Worm (Caenorhabditis elegans) whole organism, young adult: Measurements from ENCODE around the gene col-162.

Experiments used
- B0035.1 ChIP-seq: sonication (generic microtip); optimal IDR thresholded peaks from 2 replicates; lab custom pipeline; 2016; ENCODE audit warnings: missing genetic modification characterization, mild to moderate bottlenecking, missing compliant biosample characterization, missing genotype, missing genetic modification reagents
- C06A6.2 ChIP-seq: fragments of 200-800 bp; sonication (Bioruptor generic); conservative IDR thresholded peaks from 2 replicates; pipeline ENCODE4 v1.3.6; 2022; ENCODE audit warnings: missing genetic modification characterization, missing compliant biosample characterization
- D2030.7 ChIP-seq: fragments of 200-800 bp; sonication (Bioruptor generic); IDR thresholded peaks from 2 replicates; pipeline ENCODE4 v1.3.6; 2022; ENCODE audit warnings: missing genetic modification reagents, missing genetic modification characterization, missing compliant biosample characterization
- F33H1.4 ChIP-seq: fragments of 200-800 bp; sonication (Bioruptor generic); IDR thresholded peaks from 2 replicates; pipeline ENCODE4 v1.3.6; 2022; ENCODE audit warnings: missing genetic modification reagents, missing genetic modification characterization, missing compliant biosample characterization
- F57C9.4 ChIP-seq: sonication (generic microtip); optimal IDR thresholded peaks from 2 replicates; lab custom pipeline; 2017; ENCODE audit warnings: mild to moderate bottlenecking, missing genetic modification characterization, missing compliant biosample characterization
- K11D2.4 ChIP-seq: fragments of 200-800 bp; sonication (Bioruptor generic); IDR thresholded peaks from 2 replicates; pipeline ENCODE4 v1.3.6; 2022; ENCODE audit warnings: missing genetic modification reagents, missing genetic modification characterization, missing compliant biosample characterization
- K12H6.12 ChIP-seq: fragments of 200-800 bp; sonication (Bioruptor generic); optimal IDR thresholded peaks from 2 replicates; lab custom pipeline; 2018; ENCODE audit warnings: mild to moderate bottlenecking, missing genetic modification characterization, missing compliant biosample characterization
- Y53F4B.3 ChIP-seq: fragments of 200-800 bp; sonication (Bioruptor generic); IDR thresholded peaks from 2 replicates; pipeline ENCODE4 v1.3.6; 2022; ENCODE audit warnings: missing genetic modification reagents, missing genetic modification characterization, missing compliant biosample characterization
- Y56A3A.18 ChIP-seq: fragments of 200-800 bp; sonication (Bioruptor generic); IDR thresholded peaks from 2 replicates; pipeline ENCODE4 v1.3.6; 2022; ENCODE audit warnings: missing genetic modification reagents, missing genetic modification characterization, missing compliant biosample characterization
- aptf-2 ChIP-seq: fragments of 200-800 bp; sonication (Bioruptor generic); conservative IDR thresholded peaks from 2 replicates; pipeline ENCODE4 v1.3.6; 2022; ENCODE audit warnings: missing genetic modification reagents, missing genetic modification characterization, missing compliant biosample characterization
- attf-3 ChIP-seq: fragments of 200-800 bp; sonication (Bioruptor generic); conservative IDR thresholded peaks from 2 replicates; pipeline ENCODE4 v1.3.6; 2022; ENCODE audit warnings: missing genetic modification reagents, missing genetic modification characterization, missing compliant biosample characterization
- attf-6 ChIP-seq: fragments of 200-800 bp; sonication (Bioruptor generic); IDR thresholded peaks from 2 replicates; pipeline ENCODE4 v1.3.6; 2022; ENCODE audit warnings: missing genetic modification reagents, missing genetic modification characterization, missing compliant biosample characterization
- ceh-100 ChIP-seq: fragments of 200-800 bp; sonication (Bioruptor generic); IDR thresholded peaks from 2 replicates; pipeline ENCODE4 v1.3.6; 2022; ENCODE audit warnings: missing genetic modification reagents, missing genetic modification characterization, missing compliant biosample characterization
- ceh-27 ChIP-seq: fragments of 200-800 bp; sonication (Bioruptor generic); optimal IDR thresholded peaks from 2 replicates; lab custom pipeline; 2018; ENCODE audit warnings: mild to moderate bottlenecking, missing genetic modification characterization, moderate library complexity, missing compliant biosample characterization
- ceh-40 ChIP-seq: fragments of 200-800 bp; sonication (Bioruptor generic); IDR thresholded peaks from 2 replicates; pipeline ENCODE4 v1.3.6; 2022; ENCODE audit warnings: missing genetic modification characterization, missing compliant biosample characterization
- chd-7 ChIP-seq: sonication (generic microtip); optimal IDR thresholded peaks from 2 replicates; lab custom pipeline; 2016; ENCODE audit warnings: mild to moderate bottlenecking, missing genetic modification characterization, moderate library complexity, missing compliant biosample characterization
- dox-1 ChIP-seq: fragments of 200-800 bp; sonication (Bioruptor generic); IDR thresholded peaks from 2 replicates; pipeline ENCODE4 v1.3.6; 2022; ENCODE audit warnings: missing genetic modification reagents, missing genetic modification characterization, missing compliant biosample characterization
- egrh-3 ChIP-seq: fragments of 200-800 bp; sonication (Bioruptor generic); IDR thresholded peaks from 2 replicates; pipeline ENCODE4 v1.3.6; 2022; ENCODE audit warnings: missing genetic modification reagents, missing genetic modification characterization, missing compliant biosample characterization
- ekl-4 ChIP-seq: fragments of 200-800 bp; sonication (Bioruptor generic); IDR thresholded peaks from 2 replicates; pipeline ENCODE4 v1.3.6; 2022; ENCODE audit warnings: missing genetic modification reagents, missing genetic modification characterization, missing compliant biosample characterization
- hlh-26 ChIP-seq: fragments of 200-800 bp; sonication (Bioruptor generic); conservative IDR thresholded peaks from 2 replicates; pipeline ENCODE4 v1.3.6; 2022; ENCODE audit warnings: missing genetic modification reagents, missing genetic modification characterization, missing compliant biosample characterization
- hmg-20 ChIP-seq: fragments of 200-800 bp; sonication (Bioruptor generic); IDR thresholded peaks from 2 replicates; pipeline ENCODE4 v1.3.6; 2022; ENCODE audit warnings: missing genetic modification reagents, missing genetic modification characterization, missing compliant biosample characterization
- hsf-1 ChIP-seq: fragments of 200-800 bp; sonication (Bioruptor generic); IDR thresholded peaks from 2 replicates; pipeline ENCODE4 v1.3.6; 2022; ENCODE audit warnings: missing genetic modification reagents, missing genetic modification characterization, missing compliant biosample characterization
- nfyb-1 ChIP-seq: fragments of 200-800 bp; sonication (Bioruptor generic); IDR thresholded peaks from 2 replicates; pipeline ENCODE4 v1.3.6; 2022; ENCODE audit warnings: missing genetic modification reagents, missing genetic modification characterization, missing compliant biosample characterization
- rcor-1 ChIP-seq: fragments of 200-800 bp; sonication (Bioruptor generic); IDR thresholded peaks from 2 replicates; pipeline ENCODE4 v1.3.6; 2022; ENCODE audit warnings: missing genetic modification reagents, missing genetic modification characterization, missing compliant biosample characterization
- rpc-1 ChIP-seq, 2 experiments: fragments of 150-350 bp in 1 of 2; sonication (generic microtip) in 1 of 2; optimal IDR thresholded peaks; 2 replicates each; lab custom pipeline; 2014 to 2018; ENCODE audit warnings: missing biosample characterization in 1 of 2, missing genetic modification characterization in 1 of 2, missing genetic modification reagents in 1 of 2, missing genotype in 1 of 2
- tbx-9 ChIP-seq: sonication (generic microtip); optimal IDR thresholded peaks from 2 replicates; lab custom pipeline; 2016; ENCODE audit warnings: borderline replicate concordance, missing genetic modification characterization, inconsistent platforms, missing compliant biosample characterization
- unc-130 ChIP-seq: sonication (generic microtip); optimal IDR thresholded peaks from 2 replicates; lab custom pipeline; 2016; ENCODE audit warnings: missing genetic modification reagents, missing genetic modification characterization, missing compliant biosample characterization
- xnd-1 ChIP-seq: sonication (generic microtip); optimal IDR thresholded peaks from 2 replicates; lab custom pipeline; 2016; ENCODE audit warnings: missing genotype, missing genetic modification reagents, missing genetic modification characterization, missing compliant biosample characterization
- ztf-25 ChIP-seq: fragments of 200-800 bp; sonication (Bioruptor generic); IDR thresholded peaks from 2 replicates; pipeline ENCODE4 v1.3.6; 2022; ENCODE audit warnings: missing genetic modification reagents, missing genetic modification characterization, missing compliant biosample characterization

The col-162 gene

DNA sequence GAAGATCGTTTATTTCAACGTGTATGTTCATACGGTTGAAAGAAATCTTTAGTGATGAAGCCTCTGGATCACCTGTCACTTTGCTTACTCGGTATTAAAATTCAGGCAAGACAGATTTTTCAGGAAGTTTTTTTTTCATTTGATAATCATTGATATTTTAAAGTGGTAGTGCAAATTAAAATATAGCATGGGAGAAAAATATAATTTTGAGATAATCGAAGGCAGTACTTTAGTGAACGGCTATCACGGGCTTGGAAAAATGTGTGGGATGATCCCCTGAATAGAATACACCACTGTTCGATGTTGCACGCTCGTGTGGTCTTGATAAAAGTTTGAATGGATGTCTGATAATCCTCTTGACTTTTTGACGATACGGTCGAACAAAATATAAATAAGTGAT is 14.4 kb upstream of the col-162 start:
- TF ChIP-seq B0035.1 (tag; lab: Kevin White, UChicago) (no peak), xnd-1 (tag; lab: Kevin White, UChicago) (no peak), rpc-1 (optimal IDR thresholded peaks at IDR 0.05; lab: Kevin White, UChicago) (no peak), rpc-1 (tag; optimal IDR thresholded peaks at IDR 0.05; lab: Kevin White, UChicago) (no peak)

DNA sequence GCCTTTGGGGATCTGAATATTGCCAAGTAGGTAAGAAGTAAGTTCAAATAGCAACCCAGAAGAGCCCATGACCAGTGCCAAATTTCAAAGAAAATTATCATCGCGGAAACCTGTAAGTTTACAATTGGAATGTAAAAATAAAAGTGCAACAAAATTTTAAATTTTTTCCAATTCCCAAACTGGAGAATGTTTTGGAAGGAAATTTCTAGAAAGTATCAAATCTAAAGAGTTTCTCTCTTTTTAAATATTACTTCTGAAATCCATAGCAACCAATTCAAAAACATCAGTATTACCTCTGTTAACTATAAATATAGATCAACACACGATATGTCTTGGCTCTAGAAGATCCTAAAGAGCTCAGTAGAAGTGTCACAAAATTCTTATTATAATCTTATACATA is 13.1 kb upstream of the col-162 start, which contains the start of gene srd-19:
srd-19 (minus strand) TSS at position 101 of the 400 bp plus-strand sequence.
- TF ChIP-seq rcor-1 (GFP tag; lab: Robert Waterston, UW) (no peak), hmg-20 (GFP tag; lab: Robert Waterston, UW) (no peak), F33H1.4 (GFP tag; lab: Robert Waterston, UW) (no peak)

DNA sequence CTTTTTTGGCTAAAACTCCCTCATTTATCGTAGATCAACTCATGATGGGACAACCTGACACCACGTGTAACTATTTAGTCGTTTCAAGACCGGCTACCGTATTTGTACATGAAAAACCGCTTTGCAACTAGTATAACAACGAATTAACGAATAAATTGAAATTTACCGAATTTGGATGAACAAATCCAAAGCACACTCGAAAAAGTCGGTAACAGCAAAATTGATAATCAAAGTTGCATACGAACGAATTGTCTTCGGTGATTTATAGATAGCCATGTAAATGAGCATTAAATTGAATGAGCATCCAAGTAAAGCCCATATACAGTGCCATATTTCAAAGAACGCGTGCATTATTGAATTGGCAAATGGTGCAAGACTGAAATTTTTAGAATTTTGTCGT is 9.4 kb upstream of the col-162 start, which contains the start of gene srd-17:
srd-17 (minus strand) TSS at position 351 of the 400 bp plus-strand sequence.
- no peak for TF ChIP-seq F57C9.4 (tag; lab: Kevin White, UChicago)
- TF ChIP-seq Y56A3A.18 (GFP tag; lab: Robert Waterston, UW): no peak
- no peak for TF ChIP-seq C06A6.2 (GFP tag; lab: Robert Waterston, UW)
- TF ChIP-seq attf-3 (GFP tag; lab: Robert Waterston, UW): no peak
- no peak for TF ChIP-seq chd-7
- TF ChIP-seq aptf-2: no peak
- TF ChIP-seq K11D2.4: no peak
- no peak for TF ChIP-seq K12H6.12 (tag; lab: Kevin White, UChicago)
- TF ChIP-seq ceh-100: no peak
- TF ChIP-seq rcor-1 (GFP tag; lab: Robert Waterston, UW): no peak
- no peak for TF ChIP-seq ceh-40 (GFP tag; lab: Robert Waterston, UW)
- TF ChIP-seq, all 124 proteins: peak for 0

DNA sequence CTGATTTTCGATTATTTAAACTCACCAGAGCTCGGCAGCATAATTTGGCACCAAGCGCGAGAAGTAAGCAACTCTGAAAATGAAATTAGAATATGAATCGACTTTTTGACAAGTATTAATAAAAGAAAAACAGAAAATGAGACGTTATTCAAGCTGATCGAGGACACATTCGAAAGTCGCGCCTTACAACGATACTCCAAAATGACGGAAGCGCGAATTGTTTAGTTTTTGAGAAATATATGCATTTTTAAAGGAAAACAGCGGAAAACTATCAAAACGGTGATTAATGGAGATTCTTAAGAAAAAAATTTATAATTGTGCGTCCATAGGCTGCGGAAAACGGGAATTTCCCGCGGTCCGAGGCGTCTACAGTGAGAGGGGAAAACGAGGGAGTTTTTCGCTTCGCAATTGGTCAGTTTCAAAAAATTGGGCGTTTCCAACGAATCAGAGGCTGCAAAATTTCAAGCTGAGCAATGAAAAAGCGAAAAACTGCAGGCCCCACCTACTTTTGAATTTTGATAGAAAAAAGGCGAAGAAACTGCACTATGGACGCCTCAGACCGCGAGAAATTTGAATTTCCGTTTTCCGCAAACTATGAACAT is 4.2 kb upstream of the col-162 start, which contains the start of gene mes-4:
mes-4 (minus strand) TSS at position 73 of the 602 bp plus-strand sequence.
- TF ChIP-seq Y53F4B.3 (GFP tag; lab: Robert Waterston, UW) (no peak), nfyb-1 (peak; percentile 83), attf-3 (GFP tag; lab: Robert Waterston, UW) (peak; percentile 78), hlh-26 (GFP tag; lab: Robert Waterston, UW) (no peak)

DNA sequence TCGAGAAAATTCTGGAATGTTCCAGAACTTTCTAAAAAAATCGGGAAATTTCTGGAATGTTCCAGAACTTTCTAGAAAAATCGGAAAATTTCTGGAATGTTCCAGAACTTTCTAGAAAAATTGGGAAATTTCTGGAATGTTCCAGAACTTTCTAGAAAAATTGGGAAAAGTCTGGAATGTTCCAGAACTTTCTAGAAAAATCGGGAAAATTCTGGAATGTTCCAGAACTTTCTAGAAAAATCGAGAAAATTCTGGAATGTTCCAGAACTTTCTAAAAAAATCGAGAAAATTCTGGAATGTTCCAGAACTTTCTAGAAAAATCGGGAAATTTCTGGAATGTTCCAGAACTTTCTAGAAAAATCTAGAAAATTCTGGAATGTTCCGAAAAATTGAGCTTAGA is 1.5 kb upstream of the col-162 start:
- TF ChIP-seq dox-1 (peak; percentile 91), hsf-1 (peak; percentile 97), egrh-3 (GFP tag; lab: Robert Waterston, UW) (peak; percentile 67), ekl-4 (GFP tag; lab: Robert Waterston, UW) (peak; percentile 61), D2030.7 (GFP tag; lab: Robert Waterston, UW) (peak; percentile 37; the same call in 1 of the 2 replicates)

DNA sequence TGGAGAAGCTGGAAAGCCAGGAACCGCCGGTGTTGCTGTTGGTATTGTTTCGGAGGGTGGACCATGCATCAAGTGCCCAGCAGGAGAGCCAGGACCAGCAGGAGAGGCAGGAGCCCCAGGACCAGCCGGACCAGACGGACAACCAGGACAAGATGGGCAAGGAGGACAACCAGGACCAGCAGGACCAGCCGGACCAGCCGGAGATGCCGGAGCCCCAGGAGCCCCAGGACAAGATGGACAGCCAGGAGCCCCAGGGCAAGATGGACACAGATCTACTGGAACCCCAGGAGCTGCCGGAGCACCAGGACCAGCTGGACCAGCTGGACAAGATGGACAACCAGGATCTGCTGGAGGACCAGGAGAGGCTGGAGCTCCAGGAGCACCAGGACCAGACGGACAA is 1.1 kb downstream of the col-162 start:
- TF ChIP-seq unc-130 (GFP tag; lab: Kevin White, UChicago) (no peak), tbx-9 (tag; lab: Kevin White, UChicago) (no peak), ztf-25 (0 out of 2 replicates have a peak, but pooled peaks have one; percentile 41), attf-3 (GFP tag; lab: Robert Waterston, UW) (no peak), ceh-27 (no peak), hmg-20 (GFP tag; lab: Robert Waterston, UW) (no peak), attf-6 (GFP tag; lab: Robert Waterston, UW) (no peak), egrh-3 (GFP tag; lab: Robert Waterston, UW) (peak; percentile 94)
- TF ChIP-seq, all 124 proteins: peak for 2
